Fruit fly (Drosophila melanogaster) whole organism, prepupa: ENCODE data around the gene csw.

ENCODE experiments used
- Blimp-1 ChIP-seq: fragments of 200-800 bp; sonication (Bioruptor generic); optimal IDR thresholded peaks from 3 replicates; lab custom pipeline; 2017; ENCODE audit warnings: missing biosample characterization, missing genetic modification characterization, mild to moderate bottlenecking, moderate library complexity, missing genetic modification reagents
- CG10631 ChIP-seq: fragments of 200-800 bp; sonication (Bioruptor generic); optimal IDR thresholded peaks from 2 replicates; lab custom pipeline; 2016; ENCODE audit warnings: missing biosample characterization, missing genetic modification characterization
- CG10669 ChIP-seq: fragments of 200-800 bp; sonication (Bioruptor generic); optimal IDR thresholded peaks from 3 replicates; lab custom pipeline; 2018; ENCODE audit warnings: missing biosample characterization, mild to moderate bottlenecking, missing genetic modification characterization, moderate library complexity
- CG11762 ChIP-seq: fragments of 200-800 bp; sonication (Bioruptor generic); optimal IDR thresholded peaks from 3 replicates; lab custom pipeline; 2016; ENCODE audit warnings: missing biosample characterization, missing genetic modification characterization; ENCODE audit not compliant: insufficient read depth
- CG15336 ChIP-seq: fragments of 200-800 bp; sonication (Bioruptor generic); IDR thresholded peaks from 2 replicates; pipeline ENCODE4 v1.3.6; 2022; ENCODE audit warnings: missing biosample characterization, missing genetic modification characterization
- CG1621 ChIP-seq: fragments of 200-800 bp; sonication (Bioruptor generic); optimal IDR thresholded peaks from 3 replicates; lab custom pipeline; 2018; ENCODE audit warnings: missing biosample characterization, mild to moderate bottlenecking, missing genetic modification characterization
- CG16779 ChIP-seq: fragments of 200-800 bp; sonication (Bioruptor generic); optimal IDR thresholded peaks from 3 replicates; lab custom pipeline; 2017; ENCODE audit warnings: missing biosample characterization, mild to moderate bottlenecking, missing genetic modification characterization
- CG31627 ChIP-seq: fragments of 200-800 bp; sonication (Bioruptor generic); optimal IDR thresholded peaks from 3 replicates; lab custom pipeline; 2016; ENCODE audit warnings: missing biosample characterization, missing genetic modification characterization
- CG32006 ChIP-seq: fragments of 200-800 bp; sonication (Bioruptor generic); optimal IDR thresholded peaks from 3 replicates; lab custom pipeline; 2017; ENCODE audit warnings: missing biosample characterization, mild to moderate bottlenecking, missing genetic modification characterization
- CG3919 ChIP-seq: fragments of 200-800 bp; sonication (Bioruptor generic); optimal IDR thresholded peaks from 3 replicates; lab custom pipeline; 2016; ENCODE audit warnings: missing biosample characterization, missing genetic modification characterization
- CG4318 ChIP-seq: fragments of 200-800 bp; sonication (Bioruptor generic); optimal IDR thresholded peaks from 3 replicates; lab custom pipeline; 2017; ENCODE audit warnings: missing biosample characterization, mild to moderate bottlenecking, missing genetic modification characterization
- CG6163 ChIP-seq: fragments of 200-800 bp; sonication (Bioruptor generic); IDR thresholded peaks from 3 replicates; pipeline ENCODE4 v1.3.6; 2022; ENCODE audit warnings: missing biosample characterization, missing genetic modification characterization
- CG6276 ChIP-seq: fragments of 200-800 bp; sonication (Bioruptor generic); optimal IDR thresholded peaks from 2 replicates; lab custom pipeline; 2017; ENCODE audit warnings: missing biosample characterization, mild to moderate bottlenecking, missing genetic modification characterization
- CG6792 ChIP-seq: fragments of 200-800 bp; sonication (Bioruptor generic); optimal IDR thresholded peaks from 3 replicates; lab custom pipeline; 2016; ENCODE audit warnings: missing biosample characterization, missing genetic modification characterization
- CG6808 ChIP-seq: fragments of 200-800 bp; sonication (Bioruptor generic); optimal IDR thresholded peaks from 3 replicates; lab custom pipeline; 2017; ENCODE audit warnings: missing biosample characterization, missing genetic modification characterization, mild to moderate bottlenecking, moderate library complexity, missing genetic modification reagents
- CG6854 ChIP-seq: fragments of 200-800 bp; sonication (Bioruptor generic); optimal IDR thresholded peaks from 2 replicates; lab custom pipeline; 2017; ENCODE audit warnings: missing biosample characterization, mild to moderate bottlenecking, missing genetic modification characterization
- CG8119 ChIP-seq: fragments of 200-800 bp; sonication (Bioruptor generic); IDR thresholded peaks from 3 replicates; pipeline ENCODE4 v1.3.6; 2022; ENCODE audit warnings: missing biosample characterization, missing genetic modification characterization
- CG8319 ChIP-seq: fragments of 200-800 bp; sonication (Bioruptor generic); optimal IDR thresholded peaks from 3 replicates; lab custom pipeline; 2016; ENCODE audit warnings: missing biosample characterization, missing genetic modification characterization
- CG8632 ChIP-seq: fragments of 200-800 bp; sonication (Bioruptor generic); optimal IDR thresholded peaks from 3 replicates; lab custom pipeline; 2016; ENCODE audit warnings: missing biosample characterization, missing genetic modification characterization
- CG9139 ChIP-seq: fragments of 200-800 bp; sonication (Bioruptor generic); optimal IDR thresholded peaks from 3 replicates; lab custom pipeline; 2017; ENCODE audit warnings: missing biosample characterization, mild to moderate bottlenecking, missing genetic modification characterization
- Eip78C ChIP-seq: fragments of 200-800 bp; sonication (Bioruptor generic); peaks from one replicate; lab custom pipeline; 2016; ENCODE audit warnings: missing biosample characterization, missing genetic modification characterization
- Eip93F ChIP-seq: fragments of 200-800 bp; sonication (Bioruptor generic); optimal IDR thresholded peaks from 2 replicates; lab custom pipeline; 2016; ENCODE audit warnings: missing biosample characterization, mild to moderate bottlenecking, missing genetic modification characterization
- Ets21C ChIP-seq: fragments of 200-800 bp; sonication (Bioruptor generic); optimal IDR thresholded peaks from 3 replicates; lab custom pipeline; 2016; ENCODE audit warnings: missing biosample characterization, missing genetic modification characterization
- Ets96B ChIP-seq: fragments of 200-800 bp; optimal IDR thresholded peaks from 2 replicates; lab custom pipeline; 2019; ENCODE audit warnings: missing biosample characterization, mild to moderate bottlenecking, missing genetic modification characterization, moderate library complexity
- Gug ChIP-seq: fragments of 200-800 bp; sonication (Bioruptor generic); IDR thresholded peaks from 2 replicates; pipeline ENCODE4 v1.3.6; 2022; ENCODE audit warnings: missing biosample characterization, missing genetic modification characterization
- Hr39 ChIP-seq: fragments of 200-800 bp; sonication (Bioruptor generic); optimal IDR thresholded peaks from 2 replicates; lab custom pipeline; 2016; ENCODE audit warnings: missing biosample characterization, missing genetic modification characterization
- Hr4 ChIP-seq: fragments of 200-800 bp; sonication (Bioruptor generic); optimal IDR thresholded peaks from 3 replicates; lab custom pipeline; 2016; ENCODE audit warnings: missing biosample characterization, missing genetic modification characterization
- Lpt ChIP-seq: fragments of 200-800 bp; sonication (Bioruptor generic); optimal IDR thresholded peaks from 3 replicates; lab custom pipeline; 2016; ENCODE audit warnings: missing biosample characterization, missing genetic modification characterization
- Met ChIP-seq: fragments of 200-800 bp; sonication (Bioruptor generic); optimal IDR thresholded peaks from 3 replicates; lab custom pipeline; 2016; ENCODE audit warnings: missing biosample characterization, missing genetic modification characterization
- OdsH ChIP-seq: fragments of 200-800 bp; sonication (Bioruptor generic); optimal IDR thresholded peaks from 3 replicates; lab custom pipeline; 2016; ENCODE audit warnings: missing biosample characterization, missing genetic modification characterization
- Smox ChIP-seq: fragments of 200-800 bp; sonication (Bioruptor generic); optimal IDR thresholded peaks from 3 replicates; lab custom pipeline; 2016; ENCODE audit warnings: missing biosample characterization, missing genetic modification characterization
- Sox14 ChIP-seq: fragments of 200-800 bp; sonication (Bioruptor generic); optimal IDR thresholded peaks from 3 replicates; lab custom pipeline; 2016; ENCODE audit warnings: missing biosample characterization, missing genetic modification characterization
- Sox15 ChIP-seq: fragments of 200-800 bp; sonication (Bioruptor generic); optimal IDR thresholded peaks from 3 replicates; lab custom pipeline; 2016; ENCODE audit warnings: missing biosample characterization, missing genetic modification characterization
- achi ChIP-seq: fragments of 200-800 bp; sonication (Bioruptor generic); optimal IDR thresholded peaks from 3 replicates; lab custom pipeline; 2016; ENCODE audit warnings: missing biosample characterization, missing genetic modification characterization
- acj6 ChIP-seq: fragments of 200-800 bp; sonication (Bioruptor generic); optimal IDR thresholded peaks from 3 replicates; lab custom pipeline; 2016; ENCODE audit warnings: missing biosample characterization, missing genetic modification characterization
- dac ChIP-seq: fragments of 200-800 bp; sonication (Bioruptor generic); optimal IDR thresholded peaks from 2 replicates; lab custom pipeline; 2017; ENCODE audit warnings: missing biosample characterization, mild to moderate bottlenecking, missing genetic modification characterization
- dsx ChIP-seq: fragments of 200-800 bp; optimal IDR thresholded peaks from 3 replicates; lab custom pipeline; 2019; ENCODE audit warnings: missing biosample characterization, mild to moderate bottlenecking, missing genetic modification characterization, moderate library complexity; ENCODE audit not compliant: poor library complexity, severe bottlenecking
- eg ChIP-seq: fragments of 200-800 bp; sonication (Bioruptor generic); IDR thresholded peaks from 3 replicates; pipeline ENCODE4 v1.3.6; 2022; ENCODE audit warnings: missing biosample characterization, missing genetic modification characterization
- esn ChIP-seq: fragments of 200-800 bp; sonication (Bioruptor generic); optimal IDR thresholded peaks from 2 replicates; lab custom pipeline; 2016; ENCODE audit warnings: missing biosample characterization, mild to moderate bottlenecking, missing genetic modification characterization, moderate library complexity
- fkh ChIP-seq: fragments of 200-800 bp; sonication (Bioruptor generic); optimal IDR thresholded peaks from 3 replicates; lab custom pipeline; 2017; ENCODE audit warnings: missing biosample characterization, mild to moderate bottlenecking, missing genetic modification characterization, moderate library complexity
- lz ChIP-seq: fragments of 200-800 bp; sonication (Bioruptor generic); optimal IDR thresholded peaks from 3 replicates; lab custom pipeline; 2016; ENCODE audit warnings: missing biosample characterization, missing genetic modification characterization
- net ChIP-seq: fragments of 200-800 bp; sonication (Bioruptor generic); optimal IDR thresholded peaks from 3 replicates; lab custom pipeline; 2016; ENCODE audit warnings: missing biosample characterization, missing genetic modification characterization
- pdm3 ChIP-seq: fragments of 200-800 bp; sonication (Bioruptor generic); optimal IDR thresholded peaks from 3 replicates; lab custom pipeline; 2016; ENCODE audit warnings: missing biosample characterization, missing genetic modification characterization
- salr ChIP-seq, 2 experiments: fragments of 200-800 bp; sonication (Bioruptor generic); optimal IDR thresholded peaks; 3 replicates each; lab custom pipeline; 2016 to 2018; ENCODE audit warnings: missing biosample characterization in 2 of 2, missing genetic modification characterization in 2 of 2, mild to moderate bottlenecking in 1 of 2
- spab ChIP-seq: fragments of 200-800 bp; sonication (Bioruptor generic); optimal IDR thresholded peaks from 2 replicates; lab custom pipeline; 2017; ENCODE audit warnings: missing biosample characterization, mild to moderate bottlenecking, missing genetic modification characterization, missing genetic modification reagents
- svp ChIP-seq: fragments of 200-800 bp; sonication (Bioruptor generic); peaks from one replicate; lab custom pipeline; 2016; ENCODE audit warnings: missing biosample characterization, missing genetic modification characterization
- topi ChIP-seq: fragments of 200-800 bp; sonication (Bioruptor generic); optimal IDR thresholded peaks from 3 replicates; lab custom pipeline; 2016; ENCODE audit warnings: missing biosample characterization, missing genetic modification characterization
- vri ChIP-seq: fragments of 200-800 bp; sonication (Bioruptor generic); optimal IDR thresholded peaks from 3 replicates; lab custom pipeline; 2016; ENCODE audit warnings: missing biosample characterization, mild to moderate bottlenecking, missing genetic modification characterization

csw gene

DNA sequence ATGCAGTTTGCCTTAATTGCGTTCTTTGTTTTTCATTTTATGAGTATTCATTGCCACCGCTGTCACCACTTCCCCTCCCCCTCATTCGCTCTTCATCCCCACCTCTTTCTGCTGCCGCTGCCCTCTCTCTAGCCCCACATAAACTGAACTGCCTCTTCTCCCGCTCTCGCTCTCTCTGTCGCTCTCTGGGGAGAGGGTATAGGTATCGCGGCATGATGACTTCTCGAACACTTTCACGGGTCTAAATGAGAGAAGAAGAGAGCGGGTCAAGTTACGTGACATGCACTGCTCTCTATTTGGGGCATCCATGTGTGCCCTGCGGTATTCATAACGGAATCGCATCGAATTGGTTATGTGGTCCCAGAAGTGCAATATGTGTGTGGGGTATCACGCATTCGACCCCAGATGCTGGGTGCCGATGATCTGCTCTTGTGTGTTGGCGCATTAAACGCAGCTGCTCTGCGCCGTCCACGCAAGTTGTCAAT is 10.3 kb upstream of the csw start (continued):
- TF ChIP-seq CG31627 (GFP tag; lab: Kevin White, UChicago) (peak; percentile 95), CG11762 (GFP tag; lab: Kevin White, UChicago) (peak; percentile 89), Sox14 (GFP tag; lab: Kevin White, UChicago) (peak; percentile 97), spab (GFP tag; lab: Kevin White, UChicago) (peak; percentile 80), Ets96B (peak; percentile 86), Smox (GFP tag; lab: Kevin White, UChicago) (peak; percentile 92), CG6808 (GFP tag; lab: Kevin White, UChicago) (peak; percentile 82), salr (GFP tag; optimal IDR thresholded peaks at IDR 0.05; lab: Kevin White, UChicago) (peak; percentile 81 to 90), Blimp-1 (GFP tag; lab: Kevin White, UChicago) (peak; percentile 64), lz (GFP tag; lab: Kevin White, UChicago) (peak; percentile 95), dac (peak; percentile 88), Hr4 (GFP tag; lab: Kevin White, UChicago) (peak; percentile 93), Eip93F (GFP tag; lab: Kevin White, UChicago) (no peak), esn (GFP tag; lab: Kevin White, UChicago) (peak; percentile 94)

DNA sequence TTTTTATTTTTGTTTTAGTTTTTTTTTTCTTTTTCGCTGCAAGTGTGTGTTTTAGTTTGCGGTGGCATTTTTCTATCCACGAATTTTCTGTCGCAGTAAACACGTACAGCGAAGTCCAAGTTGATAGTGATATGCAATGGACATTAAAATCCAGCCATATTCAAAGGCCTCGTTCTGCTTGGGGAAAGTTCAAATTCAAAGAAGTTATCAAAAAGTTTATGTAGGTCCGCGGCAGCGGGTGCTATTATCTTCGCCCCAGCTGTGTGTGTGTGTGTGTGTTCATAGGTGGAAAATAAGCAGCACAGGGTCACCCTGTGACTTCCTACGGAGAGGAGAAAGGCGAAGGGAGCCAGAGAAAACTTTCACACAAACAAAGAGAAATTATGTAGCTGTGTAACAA is 6.5 kb upstream of the csw start:
- TF ChIP-seq CG10631 (peak; percentile 42), Sox14 (GFP tag; lab: Kevin White, UChicago) (peak; percentile 16), Lpt (GFP tag; lab: Kevin White, UChicago) (peak; percentile 69), CG11762 (GFP tag; lab: Kevin White, UChicago) (no peak), esn (GFP tag; lab: Kevin White, UChicago) (peak; percentile 2), pdm3 (peak; percentile 49), CG8119 (peak; percentile 86), CG9139 (no peak), dsx (GFP tag; lab: Kevin White, UChicago) (no peak), CG31627 (GFP tag; lab: Kevin White, UChicago) (no peak), Hr4 (GFP tag; lab: Kevin White, UChicago) (peak; percentile 81), net (GFP tag; lab: Kevin White, UChicago) (peak; percentile 58), CG6276 (GFP tag; lab: Kevin White, UChicago) (peak; percentile 81), svp (GFP tag; lab: Kevin White, UChicago) (peak; percentile 73), achi (GFP tag; lab: Kevin White, UChicago) (peak; percentile 64), acj6 (GFP tag; lab: Kevin White, UChicago) (no peak), vri (no peak), Gug (GFP tag; lab: Robert Waterston, UW) (peak; percentile 75), Smox (GFP tag; lab: Kevin White, UChicago) (no peak), CG8632 (GFP tag; lab: Kevin White, UChicago) (no peak), fkh (no peak), salr (GFP tag; optimal IDR thresholded peaks at IDR 0.05; lab: Kevin White, UChicago) (no peak), Eip93F (GFP tag; lab: Kevin White, UChicago) (no peak), CG3919 (GFP tag; lab: Kevin White, UChicago) (peak; percentile 58), Ets96B (no peak), CG10669 (GFP tag; lab: Kevin White, UChicago) (no peak), lz (GFP tag; lab: Kevin White, UChicago) (no peak), CG8319 (GFP tag; lab: Kevin White, UChicago) (no peak), Ets21C (GFP tag; lab: Kevin White, UChicago) (no peak), CG1621 (tag; lab: Kevin White, UChicago) (no peak), Hr39 (GFP tag; lab: Kevin White, UChicago) (peak; percentile 37), eg (GFP tag; lab: Robert Waterston, UW) (peak; percentile 92), OdsH (GFP tag; lab: Kevin White, UChicago) (peak; percentile 46), CG16779 (tag; lab: Kevin White, UChicago) (no peak), Eip78C (GFP tag; lab: Kevin White, UChicago) (peak; percentile 82), CG32006 (GFP tag; lab: Kevin White, UChicago) (peak; percentile 76), Met (GFP tag; lab: Kevin White, UChicago) (no peak), topi (GFP tag; lab: Kevin White, UChicago) (no peak), dac (peak; percentile 73), CG4318 (GFP tag; lab: Kevin White, UChicago) (peak; percentile 63), CG6854 (GFP tag; lab: Kevin White, UChicago) (no peak), CG15336 (GFP tag; lab: Robert Waterston, UW) (peak; percentile 89), CG6163 (GFP tag; lab: Robert Waterston, UW) (peak; percentile 79), CG6792 (GFP tag; lab: Kevin White, UChicago) (no peak), Sox15 (GFP tag; lab: Kevin White, UChicago) (no peak)
